In the genomic region with DNA sequence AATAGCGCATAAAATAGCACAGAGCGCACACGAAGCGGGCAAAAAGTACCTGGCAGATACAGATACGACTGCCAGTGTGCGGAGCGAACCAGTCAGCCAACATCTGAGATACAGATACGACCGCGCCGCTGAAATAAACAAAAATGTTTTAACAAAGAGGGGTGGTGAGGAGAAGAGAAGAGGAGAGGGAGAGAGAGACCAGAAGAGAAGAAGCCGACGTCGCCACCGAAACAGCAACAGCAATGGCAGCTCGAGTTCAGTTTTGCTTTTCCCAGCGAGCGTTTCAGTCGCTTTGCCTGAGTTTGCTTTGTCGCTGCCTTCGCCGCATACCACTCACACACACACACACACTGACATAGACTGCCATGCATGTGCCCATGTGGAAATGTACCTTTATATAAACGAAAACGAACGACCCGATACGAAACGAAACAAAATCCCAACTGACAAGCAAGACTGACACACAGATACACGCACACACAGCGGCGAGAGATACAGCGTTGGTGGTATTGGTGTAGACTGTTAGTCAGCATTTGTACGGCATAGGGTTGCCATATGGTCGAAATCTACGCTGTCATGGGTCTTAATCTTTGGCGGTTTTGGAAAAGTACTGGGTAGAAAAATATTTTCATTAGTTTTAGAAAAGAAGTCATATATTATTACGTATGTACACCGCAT, we compare ENCODE assay signal across 1 fruit fly cellular context.
A peak's percentile ranks its signal among the peaks of the same experiment; 100 is the strongest.
TF ChIP-seq lines count a peak whose summit lies in the region.

No protein-coding gene starts in this region.

TF ChIP-seq in whole organism, embryonic, 481 proteins besides CTCF, POLR2A, EP300 and RAD21 (continued from another document and continues in another):
- TF ChIP-seq hkb (optimal IDR thresholded peaks at IDR 0.05; lab: Kevin White, UChicago): no peak
- no peak for TF ChIP-seq hkb (GFP tag; IDR thresholded peaks at IDR 0.05; lab: Robert Waterston, UW)
- no peak for TF ChIP-seq H15 (GFP tag; IDR thresholded peaks at IDR 0.05; lab: Robert Waterston, UW)
- no peak for TF ChIP-seq Atf3 (GFP tag; optimal IDR thresholded peaks at IDR 0.05; lab: Kevin White, UChicago)
- peak in 1 of 2 experiments; percentile 64 for TF ChIP-seq Hr78 (GFP tag; optimal IDR thresholded peaks at IDR 0.05; lab: Kevin White, UChicago)
- no peak for TF ChIP-seq Rx (GFP tag; IDR thresholded peaks at IDR 0.05; lab: Robert Waterston, UW)
- TF ChIP-seq CG11093 (GFP tag; IDR thresholded peaks at IDR 0.05; lab: Robert Waterston, UW): no peak
- TF ChIP-seq CG34224 (GFP tag; IDR thresholded peaks at IDR 0.05; lab: Robert Waterston, UW; ENCODE audit: partially characterized antibody): no peak
- TF ChIP-seq aop (GFP tag; IDR thresholded peaks at IDR 0.05; lab: Robert Waterston, UW): no peak
- peak; percentile 27 for TF ChIP-seq grau (tag; optimal IDR thresholded peaks at IDR 0.05; lab: Kevin White, UChicago)
- no peak for TF ChIP-seq Opbp (GFP tag; IDR thresholded peaks at IDR 0.05; lab: Robert Waterston, UW; ENCODE audit: partially characterized antibody)
- TF ChIP-seq trh (GFP tag; optimal IDR thresholded peaks at IDR 0.05; lab: Kevin White, UChicago): no peak
- TF ChIP-seq CG1233 (GFP tag; optimal IDR thresholded peaks at IDR 0.05; lab: Kevin White, UChicago): peak; percentile 17
- peak; percentile 68 for TF ChIP-seq dm (GFP tag; optimal IDR thresholded peaks at IDR 0.05; lab: Kevin White, UChicago)
- no peak for TF ChIP-seq CG10979 (tag; optimal IDR thresholded peaks at IDR 0.05; lab: Kevin White, UChicago)
- TF ChIP-seq CG11398 (GFP tag; optimal IDR thresholded peaks at IDR 0.05; lab: Kevin White, UChicago): no peak
- TF ChIP-seq CG12769 (tag; optimal IDR thresholded peaks at IDR 0.05; lab: Kevin White, UChicago): peak; percentile 90
- TF ChIP-seq CG11723 (GFP tag; optimal IDR thresholded peaks at IDR 0.05; lab: Kevin White, UChicago): no peak
- TF ChIP-seq gt (GFP tag; IDR thresholded peaks at IDR 0.05; lab: Robert Waterston, UW): no peak
- no peak for TF ChIP-seq CG8944 (GFP tag; optimal IDR thresholded peaks at IDR 0.05; lab: Kevin White, UChicago)
- TF ChIP-seq CG12744 (GFP tag; optimal IDR thresholded peaks at IDR 0.05; lab: Kevin White, UChicago): no peak
- TF ChIP-seq CG3281 (GFP tag; optimal IDR thresholded peaks at IDR 0.05; lab: Kevin White, UChicago): no peak
- no peak for TF ChIP-seq tgo (GFP tag; IDR thresholded peaks at IDR 0.05; lab: Robert Waterston, UW)
- TF ChIP-seq D (optimal IDR thresholded peaks at IDR 0.05; lab: Kevin White, UChicago): peak; percentile 33
- TF ChIP-seq D (GFP tag; optimal IDR thresholded peaks at IDR 0.05; lab: Kevin White, UChicago): peak; percentile 0
- TF ChIP-seq Aef1 (GFP tag; IDR thresholded peaks at IDR 0.05; lab: Robert Waterston, UW): no peak
- TF ChIP-seq sens (GFP tag; lab: Kevin White, UChicago): peak; percentile 76
- no peak for TF ChIP-seq CG12104 (GFP tag; optimal IDR thresholded peaks at IDR 0.05; lab: Kevin White, UChicago)
- TF ChIP-seq otp (GFP tag; IDR thresholded peaks at IDR 0.05; lab: Robert Waterston, UW): no peak
- no peak for TF ChIP-seq CG15073 (GFP tag; optimal IDR thresholded peaks at IDR 0.05; lab: Kevin White, UChicago)
- peak; percentile 33 for TF ChIP-seq Ets65A (GFP tag; lab: Kevin White, UChicago)
- no peak for TF ChIP-seq pb (GFP tag; optimal IDR thresholded peaks at IDR 0.05; lab: Kevin White, UChicago)
- no peak for TF ChIP-seq CG17186 (GFP tag; optimal IDR thresholded peaks at IDR 0.05; lab: Kevin White, UChicago)
- TF ChIP-seq lilli (GFP tag; optimal IDR thresholded peaks at IDR 0.05; lab: Kevin White, UChicago): peak; percentile 16
- TF ChIP-seq fd3F (GFP tag; optimal IDR thresholded peaks at IDR 0.05; lab: Kevin White, UChicago): no peak
- peak; percentile 74 for TF ChIP-seq CrebB (tag; optimal IDR thresholded peaks at IDR 0.05; lab: Kevin White, UChicago)
- no peak for TF ChIP-seq CG13624 (GFP tag; optimal IDR thresholded peaks at IDR 0.05; lab: Kevin White, UChicago)
- no peak for TF ChIP-seq CG11696 (GFP tag; IDR thresholded peaks at IDR 0.05; lab: Robert Waterston, UW)
- no peak for TF ChIP-seq schlank (tag; optimal IDR thresholded peaks at IDR 0.05; lab: Kevin White, UChicago)
- no peak for TF ChIP-seq GATAe (GFP tag; conservative IDR thresholded peaks at IDR 0.05; lab: Robert Waterston, UW)
- TF ChIP-seq CG6813 (GFP tag; optimal IDR thresholded peaks at IDR 0.05; lab: Kevin White, UChicago): peak; percentile 43
- peak; percentile 96 for TF ChIP-seq sd (tag; optimal IDR thresholded peaks at IDR 0.05; lab: Kevin White, UChicago)
- peak; percentile 20 for TF ChIP-seq CG8359 (GFP tag; optimal IDR thresholded peaks at IDR 0.05; lab: Kevin White, UChicago; ENCODE audit: borderline replicate concordance)
- TF ChIP-seq Mrtf (GFP tag; IDR thresholded peaks at IDR 0.05; lab: Robert Waterston, UW): no peak
- no peak for TF ChIP-seq CG1529 (GFP tag; optimal IDR thresholded peaks at IDR 0.05; lab: Kevin White, UChicago)
- no peak for TF ChIP-seq CG15011 (GFP tag; optimal IDR thresholded peaks at IDR 0.05; lab: Kevin White, UChicago)
- TF ChIP-seq eve (GFP tag; optimal IDR thresholded peaks at IDR 0.05; lab: Kevin White, UChicago): no peak
- peak; percentile 19 for TF ChIP-seq HHEX (GFP tag; optimal IDR thresholded peaks at IDR 0.05; lab: Kevin White, UChicago)
- peak; percentile 0 for TF ChIP-seq trem (tag; optimal IDR thresholded peaks at IDR 0.05; lab: Kevin White, UChicago)
- TF ChIP-seq ac (GFP tag; optimal IDR thresholded peaks at IDR 0.05; lab: Kevin White, UChicago): no peak
- TF ChIP-seq YL-1 (GFP tag; optimal IDR thresholded peaks at IDR 0.05; lab: Kevin White, UChicago): no peak
- TF ChIP-seq Xrp1 (GFP tag; IDR thresholded peaks at IDR 0.05; lab: Robert Waterston, UW): no peak
- peak; percentile 96 for TF ChIP-seq kni (GFP tag; optimal IDR thresholded peaks at IDR 0.05; lab: Kevin White, UChicago)
- no peak for TF ChIP-seq BEAF-32 (GFP tag; optimal IDR thresholded peaks at IDR 0.05; lab: Kevin White, UChicago)
- TF ChIP-seq sens-2 (GFP tag; IDR thresholded peaks at IDR 0.05; lab: Robert Waterston, UW): no peak
- TF ChIP-seq TFAM (GFP tag; optimal IDR thresholded peaks at IDR 0.05; lab: Kevin White, UChicago): no peak
- TF ChIP-seq chn (GFP tag; optimal IDR thresholded peaks at IDR 0.05; lab: Kevin White, UChicago): no peak
- no peak for TF ChIP-seq CG9932 (GFP tag; IDR thresholded peaks at IDR 0.05; lab: Robert Waterston, UW)
- TF ChIP-seq Doc2 (GFP tag; IDR thresholded peaks at IDR 0.05; lab: Robert Waterston, UW): no peak
- no peak for TF ChIP-seq jing (GFP tag; optimal IDR thresholded peaks at IDR 0.05; lab: Kevin White, UChicago)
- TF ChIP-seq ara (GFP tag; IDR thresholded peaks at IDR 0.05; lab: Robert Waterston, UW): no peak
- TF ChIP-seq gcm2 (GFP tag; optimal IDR thresholded peaks at IDR 0.05; lab: Kevin White, UChicago): peak; percentile 30
- TF ChIP-seq CG33213 (GFP tag; optimal IDR thresholded peaks at IDR 0.05; lab: Kevin White, UChicago): peak; percentile 8
- TF ChIP-seq Hr39 (optimal IDR thresholded peaks at IDR 0.05; lab: Kevin White, UChicago): no peak
- TF ChIP-seq phol (tag; optimal IDR thresholded peaks at IDR 0.05; lab: Kevin White, UChicago): no peak
- peak; percentile 92 for TF ChIP-seq CG34376 (GFP tag; optimal IDR thresholded peaks at IDR 0.05; lab: Kevin White, UChicago)
- TF ChIP-seq gem (tag; optimal IDR thresholded peaks at IDR 0.05; lab: Kevin White, UChicago): peak; percentile 8
- TF ChIP-seq CG13775 (GFP tag; optimal IDR thresholded peaks at IDR 0.05; lab: Kevin White, UChicago): no peak
- no peak for TF ChIP-seq Max (GFP tag; optimal IDR thresholded peaks at IDR 0.05; lab: Kevin White, UChicago)
- no peak for TF ChIP-seq vnd (GFP tag; IDR thresholded peaks at IDR 0.05; lab: Robert Waterston, UW; ENCODE audit: partially characterized antibody)
- no peak for TF ChIP-seq inv (GFP tag; IDR thresholded peaks at IDR 0.05; lab: Robert Waterston, UW; ENCODE audit: partially characterized antibody)
- TF ChIP-seq sima (GFP tag; optimal IDR thresholded peaks at IDR 0.05; lab: Kevin White, UChicago): no peak
- TF ChIP-seq sob (GFP tag; IDR thresholded peaks at IDR 0.05; lab: Robert Waterston, UW): no peak
- no peak for TF ChIP-seq CG5953 (GFP tag; IDR thresholded peaks at IDR 0.05; lab: Robert Waterston, UW)
- TF ChIP-seq CG12391 (tag; optimal IDR thresholded peaks at IDR 0.05; lab: Kevin White, UChicago): no peak
- no peak for TF ChIP-seq bsh (GFP tag; optimal IDR thresholded peaks at IDR 0.05; lab: Kevin White, UChicago)
- TF ChIP-seq CG7839 (tag; optimal IDR thresholded peaks at IDR 0.05; lab: Kevin White, UChicago): no peak
- peak; percentile 98 for TF ChIP-seq Deaf1 (tag; optimal IDR thresholded peaks at IDR 0.05; lab: Kevin White, UChicago)
- no peak for TF ChIP-seq CG14441 (GFP tag; IDR thresholded peaks at IDR 0.05; lab: Robert Waterston, UW)
- no peak for TF ChIP-seq Camta (GFP tag; optimal IDR thresholded peaks at IDR 0.05; lab: Kevin White, UChicago)
- no peak for TF ChIP-seq so (GFP tag; IDR thresholded peaks at IDR 0.05; lab: Robert Waterston, UW)
- TF ChIP-seq ham (GFP tag; IDR thresholded peaks at IDR 0.05; lab: Robert Waterston, UW): no peak
- TF ChIP-seq mld (GFP tag; IDR thresholded peaks at IDR 0.05; lab: Robert Waterston, UW; ENCODE audit: partially characterized antibody): no peak
- TF ChIP-seq CG15479 (GFP tag; optimal IDR thresholded peaks at IDR 0.05; lab: Kevin White, UChicago): peak; percentile 57
- TF ChIP-seq gsb-n (tag; optimal IDR thresholded peaks at IDR 0.05; lab: Kevin White, UChicago): peak; percentile 29
- TF ChIP-seq ase (GFP tag; IDR thresholded peaks at IDR 0.05; lab: Robert Waterston, UW): no peak
- TF ChIP-seq CG10209 (GFP tag; optimal IDR thresholded peaks at IDR 0.05; lab: Kevin White, UChicago): no peak
- TF ChIP-seq sqz (GFP tag; optimal IDR thresholded peaks at IDR 0.05; lab: Kevin White, UChicago): peak; percentile 15
- no peak for TF ChIP-seq Hr51 (GFP tag; optimal IDR thresholded peaks at IDR 0.05; lab: Kevin White, UChicago)
- TF ChIP-seq CG2712 (tag; optimal IDR thresholded peaks at IDR 0.05; lab: Kevin White, UChicago): peak; percentile 3
- TF ChIP-seq CG8089 (GFP tag; optimal IDR thresholded peaks at IDR 0.05; lab: Kevin White, UChicago): peak; percentile 18
- no peak for TF ChIP-seq CG14860 (GFP tag; IDR thresholded peaks at IDR 0.05; lab: Robert Waterston, UW; ENCODE audit: partially characterized antibody)
- peak; percentile 87 for TF ChIP-seq CG10462 (GFP tag; optimal IDR thresholded peaks at IDR 0.05; lab: Kevin White, UChicago)
- TF ChIP-seq Ada2b (GFP tag; IDR thresholded peaks at IDR 0.05; lab: Robert Waterston, UW): no peak
- no peak for TF ChIP-seq bab2 (GFP tag; optimal IDR thresholded peaks at IDR 0.05; lab: Kevin White, UChicago)
- peak; percentile 60 for TF ChIP-seq CG1647 (GFP tag; optimal IDR thresholded peaks at IDR 0.05; lab: Kevin White, UChicago)
- peak; percentile 94 for TF ChIP-seq Jarid2 (GFP tag; optimal IDR thresholded peaks at IDR 0.05; lab: Kevin White, UChicago)
- TF ChIP-seq Spps (tag; optimal IDR thresholded peaks at IDR 0.05; lab: Kevin White, UChicago): no peak
- peak; percentile 79 for TF ChIP-seq sug (tag; optimal IDR thresholded peaks at IDR 0.05; lab: Kevin White, UChicago)
- no peak for TF ChIP-seq vfl (GFP tag; optimal IDR thresholded peaks at IDR 0.05; lab: Kevin White, UChicago)
- TF ChIP-seq unc-4 (GFP tag; IDR thresholded peaks at IDR 0.05; lab: Robert Waterston, UW; ENCODE audit: partially characterized antibody): no peak
- no peak for TF ChIP-seq ro (GFP tag; IDR thresholded peaks at IDR 0.05; lab: Robert Waterston, UW)
- no peak for TF ChIP-seq salm (tag; optimal IDR thresholded peaks at IDR 0.05; lab: Kevin White, UChicago)
- TF ChIP-seq maf-S (GFP tag; optimal IDR thresholded peaks at IDR 0.05; lab: Kevin White, UChicago): peak; percentile 43
- TF ChIP-seq CG11695 (GFP tag; IDR thresholded peaks at IDR 0.05; lab: Robert Waterston, UW): no peak
- no peak for TF ChIP-seq sc (optimal IDR thresholded peaks at IDR 0.05; lab: Kevin White, UChicago)
- TF ChIP-seq sc (GFP tag; optimal IDR thresholded peaks at IDR 0.05; lab: Kevin White, UChicago): no peak
- no peak for TF ChIP-seq Oaz (GFP tag; IDR thresholded peaks at IDR 0.05; lab: Robert Waterston, UW)
- peak; percentile 31 for TF ChIP-seq pzg (GFP tag; optimal IDR thresholded peaks at IDR 0.05; lab: Kevin White, UChicago)
- TF ChIP-seq CG17802 (tag; optimal IDR thresholded peaks at IDR 0.05; lab: Kevin White, UChicago): no peak
- TF ChIP-seq Hsf (GFP tag; optimal IDR thresholded peaks at IDR 0.05; lab: Kevin White, UChicago): peak; percentile 38
- peak; percentile 99 for TF ChIP-seq CG10543 (GFP tag; optimal IDR thresholded peaks at IDR 0.05; lab: Kevin White, UChicago)
- no peak for TF ChIP-seq CG16813 (GFP tag; IDR thresholded peaks at IDR 0.05; lab: Robert Waterston, UW; ENCODE audit: partially characterized antibody)
- TF ChIP-seq CG4707 (GFP tag; optimal IDR thresholded peaks at IDR 0.05; lab: Kevin White, UChicago): peak; percentile 6
- TF ChIP-seq az2 (GFP tag; optimal IDR thresholded peaks at IDR 0.05; lab: Kevin White, UChicago): peak; percentile 10
- peak; percentile 81 for TF ChIP-seq lab (GFP tag; optimal IDR thresholded peaks at IDR 0.05; lab: Kevin White, UChicago)
- no peak for TF ChIP-seq cad (GFP tag; optimal IDR thresholded peaks at IDR 0.05; lab: Kevin White, UChicago)
- no peak for TF ChIP-seq Ssrp (tag; optimal IDR thresholded peaks at IDR 0.05; lab: Kevin White, UChicago)
- peak; percentile 42 for TF ChIP-seq CG15514 (GFP tag; optimal IDR thresholded peaks at IDR 0.05; lab: Kevin White, UChicago)
- TF ChIP-seq CG6654 (GFP tag; optimal IDR thresholded peaks at IDR 0.05; lab: Kevin White, UChicago): no peak
- peak; percentile 70 for TF ChIP-seq yki (optimal IDR thresholded peaks at IDR 0.05; lab: Kevin White, UChicago)
- TF ChIP-seq Bteb2 (GFP tag; optimal IDR thresholded peaks at IDR 0.05; lab: Kevin White, UChicago): no peak
- TF ChIP-seq Abd-B (GFP tag; optimal IDR thresholded peaks at IDR 0.05; lab: Kevin White, UChicago): no peak
- no peak for TF ChIP-seq CG14667 (GFP tag; IDR thresholded peaks at IDR 0.05; lab: Robert Waterston, UW)
- TF ChIP-seq ken (GFP tag; IDR thresholded peaks at IDR 0.05; lab: Robert Waterston, UW): no peak
- peak; percentile 91 for TF ChIP-seq HmgZ (tag; optimal IDR thresholded peaks at IDR 0.05; lab: Kevin White, UChicago)
- peak; percentile 38 for TF ChIP-seq CG9876 (GFP tag; optimal IDR thresholded peaks at IDR 0.05; lab: Kevin White, UChicago)
- TF ChIP-seq twi (tag; optimal IDR thresholded peaks at IDR 0.05; lab: Kevin White, UChicago): peak; percentile 84
- no peak for TF ChIP-seq prd (optimal IDR thresholded peaks at IDR 0.05; lab: Kevin White, UChicago)
- TF ChIP-seq prd (GFP tag; IDR thresholded peaks at IDR 0.05; lab: Robert Waterston, UW): no peak
